Fruit fly (Drosophila melanogaster) whole organism, adult: ENCODE results near the gene eloF.

Experiments used
- CG11617 ChIP-seq: fragments of 200-800 bp; sonication (Bioruptor generic); optimal IDR thresholded peaks from 2 replicates; lab custom pipeline; 2017; ENCODE audit warnings: mild to moderate bottlenecking, missing biosample characterization, missing genetic modification reagents, missing genetic modification characterization
- CG12768 ChIP-seq: fragments of 200-800 bp; sonication (Bioruptor generic); optimal IDR thresholded peaks from 2 replicates; lab custom pipeline; 2017; ENCODE audit warnings: missing biosample characterization, missing genetic modification characterization, mild to moderate bottlenecking, moderate library complexity, missing genetic modification reagents
- CG14711 ChIP-seq: fragments of 200-800 bp; sonication (Bioruptor generic); optimal IDR thresholded peaks from 2 replicates; lab custom pipeline; 2018; ENCODE audit warnings: missing biosample characterization, mild to moderate bottlenecking, missing genetic modification characterization, moderate library complexity
- CG33017 ChIP-seq: fragments of 200-800 bp; sonication (Bioruptor generic); optimal IDR thresholded peaks from 2 replicates; lab custom pipeline; 2018; ENCODE audit warnings: missing biosample characterization, mild to moderate bottlenecking, missing genetic modification characterization, moderate library complexity
- CG5204 ChIP-seq: fragments of 200-800 bp; sonication (Bioruptor generic); optimal IDR thresholded peaks from 2 replicates; lab custom pipeline; 2016; ENCODE audit warnings: missing biosample characterization, missing genetic modification characterization
- Crg-1 ChIP-seq: fragments of 200-800 bp; sonication (Bioruptor generic); optimal IDR thresholded peaks from 2 replicates; lab custom pipeline; 2016; ENCODE audit warnings: missing biosample characterization, missing genetic modification characterization
- cic ChIP-seq: fragments of 200-800 bp; sonication (Bioruptor generic); optimal IDR thresholded peaks from 2 replicates; lab custom pipeline; 2017; ENCODE audit warnings: missing biosample characterization, mild to moderate bottlenecking, missing genetic modification characterization, moderate library complexity
- kay ChIP-seq: fragments of 200-800 bp; sonication (Bioruptor generic); peaks from one replicate; lab custom pipeline; 2016; ENCODE audit warnings: missing biosample characterization, missing genetic modification characterization, borderline replicate concordance
- tj ChIP-seq: fragments of 200-800 bp; sonication (Bioruptor generic); optimal IDR thresholded peaks from 3 replicates; lab custom pipeline; 2017; ENCODE audit warnings: missing biosample characterization, mild to moderate bottlenecking, missing genetic modification characterization, moderate library complexity

DNA sequence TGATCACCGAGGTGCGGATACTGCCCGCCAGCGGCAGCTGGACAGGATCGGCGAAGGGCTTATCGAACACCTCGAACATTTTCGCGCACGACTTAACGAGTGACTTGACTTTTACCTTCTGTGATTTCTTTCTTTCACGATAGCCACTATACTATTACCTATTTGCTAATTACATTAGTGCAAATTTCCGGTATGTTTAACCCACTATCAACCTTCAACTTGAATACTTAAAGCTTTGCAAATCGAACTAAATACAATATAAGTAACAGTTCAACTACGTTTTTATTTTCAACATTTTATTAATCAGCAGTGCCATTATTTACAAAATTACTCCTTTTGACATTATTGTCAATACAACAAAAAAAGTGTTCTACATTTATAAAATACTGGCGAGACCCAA is 2.9 kb downstream of the eloF start, which contains the start of gene CG16904:
- TF ChIP-seq CG5204 (GFP tag; lab: Kevin White, UChicago) (no peak), CG14711 (tag; lab: Kevin White, UChicago) (no peak), tj (no peak), cic (GFP tag; lab: Kevin White, UChicago) (no peak), Crg-1 (GFP tag; lab: Kevin White, UChicago) (no peak), kay (no peak), CG12768 (GFP tag; lab: Kevin White, UChicago) (no peak), CG11617 (GFP tag; lab: Kevin White, UChicago) (no peak), CG33017 (tag; lab: Kevin White, UChicago) (no peak)
